Worm (Caenorhabditis elegans): ENCODE data around the gene glr-6.

ce11 chrX:6888208-6888607 lies 47.7 kb upstream of the glr-6 start:
- TF ChIP-seq sptf-1 (tag; optimal IDR thresholded peaks at IDR 0.05) (no peak), hlh-1 (tag; optimal IDR thresholded peaks at IDR 0.05) (no peak)
